Fruit fly (Drosophila melanogaster) whole organism, prepupa: Measurements from ENCODE around the gene Mink.

Experiments used
- Blimp-1 ChIP-seq: fragments of 200-800 bp; sonication (Bioruptor generic); optimal IDR thresholded peaks from 3 replicates; lab custom pipeline; 2017; ENCODE audit warnings: missing biosample characterization, missing genetic modification characterization, mild to moderate bottlenecking, moderate library complexity, missing genetic modification reagents
- CG10631 ChIP-seq: fragments of 200-800 bp; sonication (Bioruptor generic); optimal IDR thresholded peaks from 2 replicates; lab custom pipeline; 2016; ENCODE audit warnings: missing biosample characterization, missing genetic modification characterization
- CG10669 ChIP-seq: fragments of 200-800 bp; sonication (Bioruptor generic); optimal IDR thresholded peaks from 3 replicates; lab custom pipeline; 2018; ENCODE audit warnings: missing biosample characterization, mild to moderate bottlenecking, missing genetic modification characterization, moderate library complexity
- CG15336 ChIP-seq: fragments of 200-800 bp; sonication (Bioruptor generic); IDR thresholded peaks from 2 replicates; pipeline ENCODE4 v1.3.6; 2022; ENCODE audit warnings: missing biosample characterization, missing genetic modification characterization
- CG1621 ChIP-seq: fragments of 200-800 bp; sonication (Bioruptor generic); optimal IDR thresholded peaks from 3 replicates; lab custom pipeline; 2018; ENCODE audit warnings: missing biosample characterization, mild to moderate bottlenecking, missing genetic modification characterization
- CG16779 ChIP-seq: fragments of 200-800 bp; sonication (Bioruptor generic); optimal IDR thresholded peaks from 3 replicates; lab custom pipeline; 2017; ENCODE audit warnings: missing biosample characterization, mild to moderate bottlenecking, missing genetic modification characterization
- CG3032 ChIP-seq: fragments of 200-800 bp; optimal IDR thresholded peaks from 2 replicates; lab custom pipeline; 2019; ENCODE audit warnings: missing biosample characterization, mild to moderate bottlenecking, missing genetic modification characterization, moderate library complexity
- CG32006 ChIP-seq: fragments of 200-800 bp; sonication (Bioruptor generic); optimal IDR thresholded peaks from 3 replicates; lab custom pipeline; 2017; ENCODE audit warnings: missing biosample characterization, mild to moderate bottlenecking, missing genetic modification characterization
- CG3919 ChIP-seq: fragments of 200-800 bp; sonication (Bioruptor generic); optimal IDR thresholded peaks from 3 replicates; lab custom pipeline; 2016; ENCODE audit warnings: missing biosample characterization, missing genetic modification characterization
- CG4318 ChIP-seq: fragments of 200-800 bp; sonication (Bioruptor generic); optimal IDR thresholded peaks from 3 replicates; lab custom pipeline; 2017; ENCODE audit warnings: missing biosample characterization, mild to moderate bottlenecking, missing genetic modification characterization
- CG6163 ChIP-seq: fragments of 200-800 bp; sonication (Bioruptor generic); IDR thresholded peaks from 3 replicates; pipeline ENCODE4 v1.3.6; 2022; ENCODE audit warnings: missing biosample characterization, missing genetic modification characterization
- CG6792 ChIP-seq: fragments of 200-800 bp; sonication (Bioruptor generic); optimal IDR thresholded peaks from 3 replicates; lab custom pipeline; 2016; ENCODE audit warnings: missing biosample characterization, missing genetic modification characterization
- CG6808 ChIP-seq: fragments of 200-800 bp; sonication (Bioruptor generic); optimal IDR thresholded peaks from 3 replicates; lab custom pipeline; 2017; ENCODE audit warnings: missing biosample characterization, missing genetic modification characterization, mild to moderate bottlenecking, moderate library complexity, missing genetic modification reagents
- CG6854 ChIP-seq: fragments of 200-800 bp; sonication (Bioruptor generic); optimal IDR thresholded peaks from 2 replicates; lab custom pipeline; 2017; ENCODE audit warnings: missing biosample characterization, mild to moderate bottlenecking, missing genetic modification characterization
- CG8319 ChIP-seq: fragments of 200-800 bp; sonication (Bioruptor generic); optimal IDR thresholded peaks from 3 replicates; lab custom pipeline; 2016; ENCODE audit warnings: missing biosample characterization, missing genetic modification characterization
- CG9139 ChIP-seq: fragments of 200-800 bp; sonication (Bioruptor generic); optimal IDR thresholded peaks from 3 replicates; lab custom pipeline; 2017; ENCODE audit warnings: missing biosample characterization, mild to moderate bottlenecking, missing genetic modification characterization
- Eip75B ChIP-seq: fragments of 200-800 bp; sonication (Bioruptor generic); optimal IDR thresholded peaks from 3 replicates; lab custom pipeline; 2016; ENCODE audit warnings: missing biosample characterization, missing genetic modification characterization
- Eip78C ChIP-seq: fragments of 200-800 bp; sonication (Bioruptor generic); peaks from one replicate; lab custom pipeline; 2016; ENCODE audit warnings: missing biosample characterization, missing genetic modification characterization
- Ets96B ChIP-seq: fragments of 200-800 bp; optimal IDR thresholded peaks from 2 replicates; lab custom pipeline; 2019; ENCODE audit warnings: missing biosample characterization, mild to moderate bottlenecking, missing genetic modification characterization, moderate library complexity
- Hr39 ChIP-seq: fragments of 200-800 bp; sonication (Bioruptor generic); optimal IDR thresholded peaks from 2 replicates; lab custom pipeline; 2016; ENCODE audit warnings: missing biosample characterization, missing genetic modification characterization
- OdsH ChIP-seq: fragments of 200-800 bp; sonication (Bioruptor generic); optimal IDR thresholded peaks from 3 replicates; lab custom pipeline; 2016; ENCODE audit warnings: missing biosample characterization, missing genetic modification characterization
- Sox14 ChIP-seq: fragments of 200-800 bp; sonication (Bioruptor generic); optimal IDR thresholded peaks from 3 replicates; lab custom pipeline; 2016; ENCODE audit warnings: missing biosample characterization, missing genetic modification characterization
- Sox15 ChIP-seq: fragments of 200-800 bp; sonication (Bioruptor generic); optimal IDR thresholded peaks from 3 replicates; lab custom pipeline; 2016; ENCODE audit warnings: missing biosample characterization, missing genetic modification characterization
- achi ChIP-seq: fragments of 200-800 bp; sonication (Bioruptor generic); optimal IDR thresholded peaks from 3 replicates; lab custom pipeline; 2016; ENCODE audit warnings: missing biosample characterization, missing genetic modification characterization
- acj6 ChIP-seq: fragments of 200-800 bp; sonication (Bioruptor generic); optimal IDR thresholded peaks from 3 replicates; lab custom pipeline; 2016; ENCODE audit warnings: missing biosample characterization, missing genetic modification characterization
- dsx ChIP-seq: fragments of 200-800 bp; optimal IDR thresholded peaks from 3 replicates; lab custom pipeline; 2019; ENCODE audit warnings: missing biosample characterization, mild to moderate bottlenecking, missing genetic modification characterization, moderate library complexity; ENCODE audit not compliant: poor library complexity, severe bottlenecking
- esn ChIP-seq: fragments of 200-800 bp; sonication (Bioruptor generic); optimal IDR thresholded peaks from 2 replicates; lab custom pipeline; 2016; ENCODE audit warnings: missing biosample characterization, mild to moderate bottlenecking, missing genetic modification characterization, moderate library complexity
- fd59A ChIP-seq: fragments of 200-800 bp; sonication (Bioruptor generic); optimal IDR thresholded peaks from 2 replicates; lab custom pipeline; 2017; ENCODE audit warnings: missing biosample characterization, mild to moderate bottlenecking, missing genetic modification characterization, missing genetic modification reagents
- fd85E ChIP-seq: fragments of 200-800 bp; sonication (Bioruptor generic); optimal IDR thresholded peaks from 3 replicates; lab custom pipeline; 2016; ENCODE audit warnings: missing biosample characterization, missing genetic modification characterization
- fkh ChIP-seq: fragments of 200-800 bp; sonication (Bioruptor generic); optimal IDR thresholded peaks from 3 replicates; lab custom pipeline; 2017; ENCODE audit warnings: missing biosample characterization, mild to moderate bottlenecking, missing genetic modification characterization, moderate library complexity
- pdm3 ChIP-seq: fragments of 200-800 bp; sonication (Bioruptor generic); optimal IDR thresholded peaks from 3 replicates; lab custom pipeline; 2016; ENCODE audit warnings: missing biosample characterization, missing genetic modification characterization
- salr ChIP-seq, 2 experiments: fragments of 200-800 bp; sonication (Bioruptor generic); optimal IDR thresholded peaks; 3 replicates each; lab custom pipeline; 2016 to 2018; ENCODE audit warnings: missing biosample characterization in 2 of 2, missing genetic modification characterization in 2 of 2, mild to moderate bottlenecking in 1 of 2
- spab ChIP-seq: fragments of 200-800 bp; sonication (Bioruptor generic); optimal IDR thresholded peaks from 2 replicates; lab custom pipeline; 2017; ENCODE audit warnings: missing biosample characterization, mild to moderate bottlenecking, missing genetic modification characterization, missing genetic modification reagents
- ss ChIP-seq, 2 experiments: fragments of 200-800 bp; sonication (Bioruptor generic); optimal IDR thresholded peaks; 2 replicates in 1 of 2; 3 replicates in 1 of 2; lab custom pipeline; 2017 to 2018; ENCODE audit warnings: mild to moderate bottlenecking in 2 of 2, missing biosample characterization in 2 of 2, missing genetic modification characterization in 2 of 2, moderate library complexity in 1 of 2
- svp ChIP-seq: fragments of 200-800 bp; sonication (Bioruptor generic); peaks from one replicate; lab custom pipeline; 2016; ENCODE audit warnings: missing biosample characterization, missing genetic modification characterization
- topi ChIP-seq: fragments of 200-800 bp; sonication (Bioruptor generic); optimal IDR thresholded peaks from 3 replicates; lab custom pipeline; 2016; ENCODE audit warnings: missing biosample characterization, missing genetic modification characterization

Gene Mink

dm6 chr3R:24966578-24966977, 44.3 kb downstream of the Mink start (continued):
- TF ChIP-seq CG16779 (no peak), fd85E (no peak), Sox14 (GFP tag; lab: Kevin White, UChicago) (no peak)
- TF ChIP-seq, all 60 proteins: peak for 11

dm6 chr3R:24968015-24968414, 45.7 kb downstream of the Mink start:
- no peak for TF ChIP-seq CG1621 (tag; lab: Kevin White, UChicago)

- TF ChIP-seq svp (GFP tag; lab: Kevin White, UChicago) (peak; percentile 80), CG10631 (GFP tag; lab: Kevin White, UChicago) (no peak), CG6854 (GFP tag; lab: Kevin White, UChicago) (peak; percentile 59), Blimp-1 (GFP tag; lab: Kevin White, UChicago) (peak; percentile 88)
These were observed 46.6 kb downstream of the Mink start for dm6 chr3R:24968888-24969287.

- peak; percentile 26 for TF ChIP-seq Eip75B (GFP tag; lab: Kevin White, UChicago)
- TF ChIP-seq fd59A (GFP tag; lab: Kevin White, UChicago): peak; percentile 65
- TF ChIP-seq CG10631 (GFP tag; lab: Kevin White, UChicago): peak; percentile 53
- peak; percentile 21 for TF ChIP-seq CG32006
- peak; percentile 39; the same call in 2 of the 3 replicates for TF ChIP-seq CG6163 (GFP tag; lab: Robert Waterston, UW)
- peak; percentile 37 for TF ChIP-seq CG1621 (tag; lab: Kevin White, UChicago)
- peak; percentile 8 for TF ChIP-seq CG9139 (GFP tag; lab: Kevin White, UChicago)
- TF ChIP-seq esn (GFP tag; lab: Kevin White, UChicago): no peak
- peak; percentile 5 for TF ChIP-seq acj6 (GFP tag; lab: Kevin White, UChicago)
- TF ChIP-seq CG15336 (GFP tag; lab: Robert Waterston, UW): no peak
- TF ChIP-seq CG8319 (GFP tag; lab: Kevin White, UChicago): no peak
- TF ChIP-seq topi (GFP tag; lab: Kevin White, UChicago): no peak
- peak; percentile 43 for TF ChIP-seq achi (GFP tag; lab: Kevin White, UChicago)
- no peak for TF ChIP-seq CG4318
- TF ChIP-seq spab (GFP tag; lab: Kevin White, UChicago): peak; percentile 75
- no peak for TF ChIP-seq CG6792
- TF ChIP-seq OdsH (GFP tag; lab: Kevin White, UChicago): peak; percentile 1
- TF ChIP-seq pdm3: peak; percentile 4
- TF ChIP-seq CG3032: peak; percentile 77
- TF ChIP-seq dsx (GFP tag; lab: Kevin White, UChicago): peak; percentile 60
- peak; percentile 72 for TF ChIP-seq Ets96B
- TF ChIP-seq CG3919 (GFP tag; lab: Kevin White, UChicago): peak; percentile 47
- TF ChIP-seq fkh (GFP tag; lab: Kevin White, UChicago): no peak
- TF ChIP-seq ss (GFP tag; optimal IDR thresholded peaks at IDR 0.05; lab: Kevin White, UChicago): peak; percentile 17 to 68
- TF ChIP-seq svp (GFP tag; lab: Kevin White, UChicago): no peak
- TF ChIP-seq Eip78C (GFP tag; lab: Kevin White, UChicago): peak; percentile 86
- TF ChIP-seq Sox14 (GFP tag; lab: Kevin White, UChicago): peak; percentile 34
- no peak for TF ChIP-seq Hr39
- TF ChIP-seq CG6808: peak; percentile 71
- peak; percentile 60 for TF ChIP-seq CG10669 (GFP tag; lab: Kevin White, UChicago)
- TF ChIP-seq salr (GFP tag; optimal IDR thresholded peaks at IDR 0.05; lab: Kevin White, UChicago): peak; percentile 7 to 23
- TF ChIP-seq Sox15: no peak
- TF ChIP-seq, all 60 proteins: peak for 22
These were observed 48.2 kb downstream of the Mink start for dm6 chr3R:24970323-24971067.
